Worm (Caenorhabditis elegans) whole organism, young adult: ENCODE results near the gene Y54G2A.11.

Experiments
- B0019.2 ChIP-seq: fragments of 200-800 bp; sonication (Bioruptor generic); conservative IDR thresholded peaks from 2 replicates; pipeline ENCODE4 v1.3.6; 2022; ENCODE audit warnings: missing genetic modification reagents, missing genetic modification characterization, missing compliant biosample characterization
- B0035.1 ChIP-seq: sonication (generic microtip); optimal IDR thresholded peaks from 2 replicates; lab custom pipeline; 2016; ENCODE audit warnings: missing genetic modification characterization, mild to moderate bottlenecking, missing compliant biosample characterization, missing genotype, missing genetic modification reagents
- F10E7.11 ChIP-seq: sonication (generic microtip); optimal IDR thresholded peaks from 2 replicates; lab custom pipeline; 2017; ENCODE audit warnings: mild to moderate bottlenecking, missing genetic modification characterization, moderate library complexity, missing compliant biosample characterization
- F22D6.2 ChIP-seq: sonication (generic microtip); optimal IDR thresholded peaks from 2 replicates; lab custom pipeline; 2016; ENCODE audit warnings: mild to moderate bottlenecking, missing genetic modification characterization, missing compliant biosample characterization
- F23B12.7 ChIP-seq: sonication (generic microtip); optimal IDR thresholded peaks from 2 replicates; lab custom pipeline; 2017; ENCODE audit warnings: missing genetic modification characterization, mild to moderate bottlenecking, missing compliant biosample characterization, antibody characterized with exemption, moderate library complexity; ENCODE audit not compliant: insufficient read depth
- F33H1.4 ChIP-seq: fragments of 200-800 bp; sonication (Bioruptor generic); IDR thresholded peaks from 2 replicates; pipeline ENCODE4 v1.3.6; 2022; ENCODE audit warnings: missing genetic modification reagents, missing genetic modification characterization, missing compliant biosample characterization
- F37B4.10 ChIP-seq: fragments of 200-800 bp; sonication (Bioruptor generic); IDR thresholded peaks from 2 replicates; pipeline ENCODE4 v1.3.6; 2022; ENCODE audit warnings: missing genetic modification characterization, missing compliant biosample characterization
- Y53F4B.3 ChIP-seq: fragments of 200-800 bp; sonication (Bioruptor generic); IDR thresholded peaks from 2 replicates; pipeline ENCODE4 v1.3.6; 2022; ENCODE audit warnings: missing genetic modification reagents, missing genetic modification characterization, missing compliant biosample characterization
- akir-1 ChIP-seq: fragments of 200-800 bp; sonication (Bioruptor generic); optimal IDR thresholded peaks from 2 replicates; lab custom pipeline; 2018; ENCODE audit warnings: mild to moderate bottlenecking, missing genetic modification characterization, moderate library complexity, missing compliant biosample characterization
- aptf-3 ChIP-seq: fragments of 200-800 bp; sonication (Bioruptor generic); IDR thresholded peaks from 2 replicates; pipeline ENCODE4 v1.3.6; 2022; ENCODE audit warnings: missing genetic modification characterization, missing compliant biosample characterization
- attf-3 ChIP-seq: fragments of 200-800 bp; sonication (Bioruptor generic); conservative IDR thresholded peaks from 2 replicates; pipeline ENCODE4 v1.3.6; 2022; ENCODE audit warnings: missing genetic modification reagents, missing genetic modification characterization, missing compliant biosample characterization
- ceh-58 ChIP-seq: fragments of 200-800 bp; sonication (Bioruptor generic); IDR thresholded peaks from 2 replicates; pipeline ENCODE4 v1.3.6; 2022; ENCODE audit warnings: missing genetic modification characterization, missing compliant biosample characterization
- ceh-91 ChIP-seq: fragments of 200-800 bp; sonication (Bioruptor generic); IDR thresholded peaks from 2 replicates; pipeline ENCODE4 v1.3.6; 2022; ENCODE audit warnings: missing genetic modification reagents, missing genetic modification characterization, missing compliant biosample characterization
- dpl-1 ChIP-seq: fragments of 150-350 bp; optimal IDR thresholded peaks from 2 replicates; lab custom pipeline; 2014; ENCODE audit warnings: missing biosample characterization, missing genetic modification reagents, missing genetic modification characterization
- efl-1 ChIP-seq: fragments of 150-350 bp; optimal IDR thresholded peaks from 2 replicates; lab custom pipeline; 2014; ENCODE audit warnings: missing biosample characterization, missing genetic modification reagents, missing genetic modification characterization
- egl-44 ChIP-seq: fragments of 200-800 bp; sonication (Bioruptor generic); IDR thresholded peaks from 2 replicates; pipeline ENCODE4 v1.3.6; 2022; ENCODE audit warnings: missing genetic modification reagents, missing genetic modification characterization, missing compliant biosample characterization
- egrh-3 ChIP-seq: fragments of 200-800 bp; sonication (Bioruptor generic); IDR thresholded peaks from 2 replicates; pipeline ENCODE4 v1.3.6; 2022; ENCODE audit warnings: missing genetic modification reagents, missing genetic modification characterization, missing compliant biosample characterization
- fkh-3 ChIP-seq: sonication (generic microtip); optimal IDR thresholded peaks from 2 replicates; lab custom pipeline; 2016; ENCODE audit warnings: mild to moderate bottlenecking, missing genetic modification characterization, missing compliant biosample characterization
- him-1 ChIP-seq: sonication (generic microtip); optimal IDR thresholded peaks from 2 replicates; lab custom pipeline; 2016; ENCODE audit warnings: missing genotype, missing genetic modification reagents, missing genetic modification characterization, missing compliant biosample characterization
- hmg-1.2 ChIP-seq: fragments of 200-800 bp; sonication (Bioruptor generic); IDR thresholded peaks from 2 replicates; pipeline ENCODE4 v1.3.6; 2022; ENCODE audit warnings: missing genetic modification reagents, missing genetic modification characterization, missing compliant biosample characterization
- hmg-20 ChIP-seq: fragments of 200-800 bp; sonication (Bioruptor generic); IDR thresholded peaks from 2 replicates; pipeline ENCODE4 v1.3.6; 2022; ENCODE audit warnings: missing genetic modification reagents, missing genetic modification characterization, missing compliant biosample characterization
- hsf-1 ChIP-seq: fragments of 200-800 bp; sonication (Bioruptor generic); IDR thresholded peaks from 2 replicates; pipeline ENCODE4 v1.3.6; 2022; ENCODE audit warnings: missing genetic modification reagents, missing genetic modification characterization, missing compliant biosample characterization
- lag-1 ChIP-seq: fragments of 200-800 bp; sonication (Bioruptor generic); IDR thresholded peaks from 2 replicates; pipeline ENCODE4 v1.3.6; 2022; ENCODE audit warnings: missing genetic modification reagents, missing genetic modification characterization, missing compliant biosample characterization
- let-526 ChIP-seq: fragments of 200-800 bp; sonication (Bioruptor generic); IDR thresholded peaks from 2 replicates; pipeline ENCODE4 v1.3.6; 2022; ENCODE audit warnings: missing genetic modification reagents, missing genetic modification characterization, missing compliant biosample characterization
- lin-26 ChIP-seq: fragments of 200-800 bp; sonication (Bioruptor generic); IDR thresholded peaks from 2 replicates; pipeline ENCODE4 v1.3.6; 2022; ENCODE audit warnings: missing genetic modification reagents, missing genetic modification characterization, missing compliant biosample characterization
- mcd-1 ChIP-seq: fragments of 200-800 bp; sonication (Bioruptor generic); IDR thresholded peaks from 2 replicates; pipeline ENCODE4 v1.3.6; 2022; ENCODE audit warnings: missing genetic modification reagents, missing genetic modification characterization, missing compliant biosample characterization
- mes-4 ChIP-seq: sonication (generic microtip); optimal IDR thresholded peaks from 2 replicates; lab custom pipeline; 2016; ENCODE audit warnings: missing genotype, missing genetic modification characterization, missing compliant biosample characterization
- nfyb-1 ChIP-seq: fragments of 200-800 bp; sonication (Bioruptor generic); IDR thresholded peaks from 2 replicates; pipeline ENCODE4 v1.3.6; 2022; ENCODE audit warnings: missing genetic modification reagents, missing genetic modification characterization, missing compliant biosample characterization
- nhr-27 ChIP-seq: fragments of 200-800 bp; sonication (Bioruptor generic); optimal IDR thresholded peaks from 2 replicates; lab custom pipeline; 2018; ENCODE audit warnings: mild to moderate bottlenecking, missing genetic modification characterization, moderate library complexity, missing compliant biosample characterization
- rpc-1 ChIP-seq, 2 experiments: fragments of 150-350 bp in 1 of 2; sonication (generic microtip) in 1 of 2; optimal IDR thresholded peaks; 2 replicates each; lab custom pipeline; 2014 to 2018; ENCODE audit warnings: missing biosample characterization in 1 of 2, missing genetic modification characterization in 1 of 2, missing genetic modification reagents in 1 of 2, missing genotype in 1 of 2
- snpc-1.1 ChIP-seq: sonication (generic microtip); optimal IDR thresholded peaks from 2 replicates; lab custom pipeline; 2017; ENCODE audit warnings: missing genetic modification characterization, mild to moderate bottlenecking, missing compliant biosample characterization, antibody characterized with exemption, moderate library complexity, missing genotype, missing genetic modification reagents; ENCODE audit not compliant: insufficient read depth
- snpc-3.4 ChIP-seq: sonication (generic microtip); optimal IDR thresholded peaks from 2 replicates; lab custom pipeline; 2017; ENCODE audit warnings: missing genetic modification characterization, mild to moderate bottlenecking, missing compliant biosample characterization, antibody characterized with exemption, moderate library complexity, missing genotype, missing genetic modification reagents
- somi-1 ChIP-seq: fragments of 200-800 bp; sonication (Bioruptor generic); optimal IDR thresholded peaks from 2 replicates; lab custom pipeline; 2018; ENCODE audit warnings: mild to moderate bottlenecking, missing genetic modification characterization, missing compliant biosample characterization
- tlf-1 ChIP-seq: fragments of 200-800 bp; sonication (Bioruptor generic); optimal IDR thresholded peaks from 2 replicates; lab custom pipeline; 2018; ENCODE audit warnings: mild to moderate bottlenecking, missing genetic modification characterization, missing compliant biosample characterization
- zfh-2 ChIP-seq: fragments of 200-800 bp; sonication (Bioruptor generic); conservative IDR thresholded peaks from 2 replicates; pipeline ENCODE4 v1.3.6; 2022; ENCODE audit warnings: missing genetic modification reagents, missing genetic modification characterization, missing compliant biosample characterization
- zim-3 ChIP-seq: sonication (generic microtip); optimal IDR thresholded peaks from 2 replicates; lab custom pipeline; 2017; ENCODE audit warnings: mild to moderate bottlenecking, missing genetic modification characterization, moderate library complexity, missing compliant biosample characterization
- ztf-18 ChIP-seq: sonication (generic microtip); optimal IDR thresholded peaks from 2 replicates; lab custom pipeline; 2016; ENCODE audit warnings: missing genotype, mild to moderate bottlenecking, missing genetic modification characterization, missing compliant biosample characterization

Gene Y54G2A.11

DNA sequence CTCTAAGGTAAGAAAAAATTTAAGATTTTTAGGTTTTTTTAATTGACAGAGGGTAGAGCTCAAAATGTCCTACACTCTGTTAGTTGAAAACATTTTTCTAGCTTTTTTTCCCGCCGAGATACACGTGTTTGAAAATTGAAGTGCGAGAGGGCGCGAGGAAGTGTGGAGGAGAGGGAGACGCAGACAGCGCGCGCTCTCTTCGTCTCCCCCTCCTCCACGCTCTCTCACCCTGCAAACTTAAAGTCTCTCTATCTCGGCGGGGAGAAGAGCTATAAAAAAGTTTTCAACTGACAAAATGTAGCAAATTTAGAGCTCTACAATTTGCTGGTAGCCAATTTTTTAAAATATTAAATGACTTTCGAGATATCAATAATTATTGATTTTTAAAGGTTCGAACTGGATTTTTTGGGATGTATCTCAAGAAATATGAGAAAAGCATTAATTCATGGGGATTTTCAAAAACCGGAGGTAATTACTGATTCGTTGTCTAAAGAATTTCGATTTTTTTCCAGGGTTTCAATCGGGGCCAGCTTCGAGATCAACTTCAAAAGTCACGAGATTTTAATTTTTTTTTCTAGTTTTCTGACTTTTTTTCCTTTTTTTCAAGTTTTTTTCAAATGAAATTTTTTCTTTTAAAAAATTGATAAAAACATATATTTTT lies 6.4 kb downstream of the Y54G2A.11 start (continued):
- TF ChIP-seq efl-1 (GFP tag; lab: Kevin White, UChicago) (no peak), rpc-1 (optimal IDR thresholded peaks at IDR 0.05; lab: Kevin White, UChicago) (no peak), rpc-1 (tag; optimal IDR thresholded peaks at IDR 0.05; lab: Kevin White, UChicago) (no peak), snpc-3.4 (no peak), mes-4 (tag; lab: Kevin White, UChicago) (no peak), zfh-2 (peak; percentile 77), hmg-1.2 (GFP tag; lab: Robert Waterston, UW) (peak; percentile 90), mcd-1 (GFP tag; lab: Robert Waterston, UW) (peak; percentile 27; the same call in 1 of the 2 replicates), ztf-18 (tag; lab: Kevin White, UChicago) (no peak), hsf-1 (no peak), lin-26 (GFP tag; lab: Robert Waterston, UW) (0 out of 2 replicates have a peak, but pooled peaks have one; percentile 41)

DNA sequence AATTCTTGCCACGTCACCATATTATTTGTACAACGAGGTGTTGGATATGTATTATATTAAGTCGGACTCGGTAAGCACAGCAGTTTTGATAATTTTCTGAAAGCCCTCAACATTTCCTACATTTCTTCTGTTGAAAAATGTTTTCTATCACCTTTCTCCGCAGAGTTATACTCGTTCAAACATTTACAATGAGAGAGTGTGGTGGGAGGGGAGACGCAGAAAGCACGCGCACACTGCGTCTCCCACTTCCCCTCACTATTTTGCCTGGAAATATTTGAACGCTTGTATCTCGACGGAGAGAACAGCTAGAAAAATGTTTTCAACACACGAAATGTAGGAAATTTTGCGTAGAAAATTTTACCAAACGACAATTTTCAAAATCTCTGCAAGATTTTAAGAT lies 7.4 kb downstream of the Y54G2A.11 start:
- TF ChIP-seq F37B4.10 (0 out of 2 replicates have a peak, but pooled peaks have one; percentile 57), egl-44 (no peak), hmg-1.2 (GFP tag; lab: Robert Waterston, UW) (peak; percentile 78), ceh-58 (GFP tag; lab: Robert Waterston, UW) (no peak), him-1 (tag; lab: Kevin White, UChicago) (no peak), fkh-3 (no peak), ceh-91 (GFP tag; lab: Robert Waterston, UW) (no peak), F10E7.11 (tag; lab: Kevin White, UChicago) (no peak), mes-4 (tag; lab: Kevin White, UChicago) (no peak), F23B12.7 (tag; lab: Kevin White, UChicago) (no peak), aptf-3 (GFP tag; lab: Robert Waterston, UW) (no peak), hmg-20 (GFP tag; lab: Robert Waterston, UW) (no peak), zim-3 (tag; lab: Kevin White, UChicago) (no peak), dpl-1 (GFP tag; lab: Kevin White, UChicago) (no peak)

DNA sequence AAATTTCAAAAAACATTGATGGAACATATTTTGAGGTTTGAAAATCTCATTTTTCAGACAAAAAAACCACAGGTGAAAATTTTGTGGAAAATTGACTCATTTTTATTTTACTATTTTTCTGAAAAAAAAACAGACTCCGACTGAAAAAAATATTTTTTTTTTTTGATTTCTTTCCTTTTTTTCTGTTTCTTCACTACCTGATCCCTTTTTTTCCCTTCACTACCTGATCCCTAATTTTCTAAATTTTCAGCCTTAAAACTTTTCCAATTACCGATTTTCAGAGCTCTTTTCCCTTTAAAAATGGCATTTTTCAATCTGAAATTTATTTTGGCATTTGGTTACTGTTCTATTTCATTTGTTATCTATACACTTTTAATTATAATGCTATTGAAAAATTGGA lies 9.2 kb downstream of the Y54G2A.11 start, which contains the start of gene Y54G2A.77:
Y54G2A.77 (plus strand) TSS at position 301 of the 400 bp plus-strand sequence.
- no peak for TF ChIP-seq zfh-2
- no peak for TF ChIP-seq snpc-1.1

ce11 chrIV:2761477-2761876 lies 10.1 kb downstream of the Y54G2A.11 start:
- no peak for TF ChIP-seq Y53F4B.3 (GFP tag; lab: Robert Waterston, UW)
- TF ChIP-seq lag-1 (GFP tag; lab: Robert Waterston, UW), result no peak
- TF ChIP-seq nfyb-1 (GFP tag; lab: Robert Waterston, UW), result no peak
- TF ChIP-seq zfh-2, result peak; percentile 67; the same call in 1 of the 2 replicates
- TF ChIP-seq F33H1.4 (GFP tag; lab: Robert Waterston, UW), result no peak
- no peak for TF ChIP-seq B0035.1 (tag; lab: Kevin White, UChicago)
- 0 out of 2 replicates have a peak, but pooled peaks have one; percentile 11 for TF ChIP-seq mcd-1 (GFP tag; lab: Robert Waterston, UW)
- TF ChIP-seq him-1 (tag; lab: Kevin White, UChicago), result no peak
- TF ChIP-seq attf-3, result no peak
- no peak for TF ChIP-seq lin-26 (GFP tag; lab: Robert Waterston, UW)
- TF ChIP-seq let-526 (GFP tag; lab: Robert Waterston, UW), result no peak
- no peak for TF ChIP-seq somi-1 (GFP tag; lab: Kevin White, UChicago)
- peak; percentile 60; the same call in 1 of the 2 replicates for TF ChIP-seq egrh-3 (GFP tag; lab: Robert Waterston, UW)
- no peak for TF ChIP-seq tlf-1 (GFP tag; lab: Kevin White, UChicago)
- TF ChIP-seq nhr-27 (tag; lab: Kevin White, UChicago), result no peak
- TF ChIP-seq hsf-1, result no peak
- no peak for TF ChIP-seq akir-1 (GFP tag; lab: Kevin White, UChicago)
- TF ChIP-seq snpc-3.4, result no peak
- TF ChIP-seq hmg-1.2 (GFP tag; lab: Robert Waterston, UW), result peak; percentile 89
- no peak for TF ChIP-seq F22D6.2 (tag; lab: Kevin White, UChicago)
- TF ChIP-seq F37B4.10, result no peak
- no peak for TF ChIP-seq F23B12.7 (tag; lab: Kevin White, UChicago)
- no peak for TF ChIP-seq snpc-1.1
- TF ChIP-seq B0019.2, result no peak
